Fruit fly (Drosophila melanogaster): ENCODE results near the gene nSyb.

The nSyb gene

DNA sequence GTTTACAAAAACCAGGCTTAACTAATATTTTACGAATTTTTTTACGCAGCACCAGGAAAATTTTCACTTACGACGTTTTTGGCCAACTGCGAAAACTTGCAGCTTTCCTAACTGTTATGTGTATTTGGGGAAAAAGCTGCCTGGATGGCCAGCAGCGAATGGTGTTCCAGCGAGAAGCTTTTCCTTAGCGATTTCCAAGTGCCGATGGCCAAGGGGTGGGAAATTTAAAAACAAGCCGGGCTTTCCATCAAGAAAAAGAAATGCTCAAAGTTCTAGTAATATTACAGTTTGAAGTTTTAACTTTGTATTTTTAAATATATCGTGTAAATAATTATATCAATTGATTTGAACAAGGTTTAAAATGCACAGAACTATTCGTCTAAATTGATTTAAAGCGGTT is at the start of gene nSyb:
TSS of gene nSyb (minus strand) at position 101 of the 400 bp plus-strand sequence.
- no peak for TF ChIP-seq Hr38 (GFP tag; optimal IDR thresholded peaks at IDR 0.05)
- TF ChIP-seq CG6792 (GFP tag; optimal IDR thresholded peaks at IDR 0.05) = no peak
- no peak for TF ChIP-seq CG4318 (GFP tag; optimal IDR thresholded peaks at IDR 0.05)
- no peak for TF ChIP-seq dac (GFP tag; optimal IDR thresholded peaks at IDR 0.05)
- no peak for TF ChIP-seq CG34406 (GFP tag; optimal IDR thresholded peaks at IDR 0.05)
- no peak for TF ChIP-seq CG7368 (GFP tag; optimal IDR thresholded peaks at IDR 0.05)
- TF ChIP-seq CG16779 (tag; optimal IDR thresholded peaks at IDR 0.05) = no peak
- TF ChIP-seq Gug (GFP tag; IDR thresholded peaks at IDR 0.05) = no peak
- no peak for TF ChIP-seq CG8119 (GFP tag; IDR thresholded peaks at IDR 0.05)
- no peak for TF ChIP-seq Smox (GFP tag; optimal IDR thresholded peaks at IDR 0.05)

DNA sequence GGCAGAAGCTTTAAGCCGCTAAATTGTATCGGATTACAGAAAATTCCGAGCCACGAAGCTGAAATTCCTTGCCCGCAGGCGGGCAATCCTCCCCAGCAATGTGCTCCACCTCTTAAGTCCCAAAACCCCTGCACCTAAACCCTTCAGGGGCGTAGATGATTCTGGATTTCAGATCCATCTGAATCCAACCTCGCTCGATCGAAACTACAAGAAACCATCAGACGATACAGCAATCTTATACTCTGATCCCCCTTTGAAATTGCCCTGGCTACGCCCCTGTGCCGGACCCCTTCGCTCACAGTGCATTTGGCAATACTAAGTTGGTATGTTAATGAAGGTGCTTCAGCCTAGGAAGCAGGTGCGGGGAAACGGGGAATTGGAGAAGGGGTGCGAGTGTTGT is 45.5 kb upstream of the nSyb start:
- TF ChIP-seq Smox (GFP tag; optimal IDR thresholded peaks at IDR 0.05) = peak; percentile 63
- TF ChIP-seq CG32006 (GFP tag; optimal IDR thresholded peaks at IDR 0.05) = peak; percentile 36
- TF ChIP-seq Ets21C (GFP tag; optimal IDR thresholded peaks at IDR 0.05) = peak; percentile 39
- TF ChIP-seq CG1621 (tag; optimal IDR thresholded peaks at IDR 0.05) = peak; percentile 59
- no peak for TF ChIP-seq Eip93F (GFP tag; optimal IDR thresholded peaks at IDR 0.05)
- TF ChIP-seq lz (GFP tag; optimal IDR thresholded peaks at IDR 0.05) = peak; percentile 62
- TF ChIP-seq CG8632 (GFP tag; optimal IDR thresholded peaks at IDR 0.05) = peak; percentile 36
- peak; percentile 50 for TF ChIP-seq achi (GFP tag; optimal IDR thresholded peaks at IDR 0.05)
- no peak for TF ChIP-seq Lpt (GFP tag; optimal IDR thresholded peaks at IDR 0.05)
- peak; percentile 63 for TF ChIP-seq topi (GFP tag; optimal IDR thresholded peaks at IDR 0.05)
- TF ChIP-seq acj6 (GFP tag; optimal IDR thresholded peaks at IDR 0.05) = peak; percentile 47
- TF ChIP-seq CG10669 (GFP tag; optimal IDR thresholded peaks at IDR 0.05) = peak; percentile 77
- no peak for TF ChIP-seq Hr38 (GFP tag; optimal IDR thresholded peaks at IDR 0.05)
- peak; percentile 87 for TF ChIP-seq CG6163 (GFP tag; IDR thresholded peaks at IDR 0.05)
- TF ChIP-seq CG16779 (tag; optimal IDR thresholded peaks at IDR 0.05) = no peak
- TF ChIP-seq CG9139 (GFP tag; optimal IDR thresholded peaks at IDR 0.05) = peak; percentile 62
- TF ChIP-seq CG11762 (GFP tag; optimal IDR thresholded peaks at IDR 0.05; ENCODE audit: insufficient read depth) = peak; percentile 9
- peak; percentile 25 for TF ChIP-seq CG8319 (GFP tag; optimal IDR thresholded peaks at IDR 0.05)
- no peak for TF ChIP-seq dac (GFP tag; optimal IDR thresholded peaks at IDR 0.05)
- peak; percentile 68 for TF ChIP-seq spab (GFP tag; optimal IDR thresholded peaks at IDR 0.05)
- TF ChIP-seq Hr4 (GFP tag; optimal IDR thresholded peaks at IDR 0.05) = peak; percentile 29
- TF ChIP-seq Blimp-1 (GFP tag; optimal IDR thresholded peaks at IDR 0.05) = peak; percentile 2
- peak; percentile 66 for TF ChIP-seq CG6792 (GFP tag; optimal IDR thresholded peaks at IDR 0.05)
- peak; percentile 74 for TF ChIP-seq CG6808 (GFP tag; optimal IDR thresholded peaks at IDR 0.05)
- TF ChIP-seq Gug (GFP tag; IDR thresholded peaks at IDR 0.05) = peak; percentile 46; the same call in 1 of the 2 replicates
- peak; percentile 38 for TF ChIP-seq CG11902 (GFP tag; optimal IDR thresholded peaks at IDR 0.05)
- peak; percentile 68 for TF ChIP-seq CG10631 (GFP tag; optimal IDR thresholded peaks at IDR 0.05)
- peak; percentile 72 for TF ChIP-seq esn (GFP tag; optimal IDR thresholded peaks at IDR 0.05)
- TF ChIP-seq dsx (GFP tag; optimal IDR thresholded peaks at IDR 0.05; ENCODE audit: poor library complexity, severe bottlenecking) = peak; percentile 61
- peak; percentile 55 for TF ChIP-seq Eip75B (GFP tag; optimal IDR thresholded peaks at IDR 0.05)
- TF ChIP-seq Sox15 (GFP tag; optimal IDR thresholded peaks at IDR 0.05) = peak; percentile 27
- TF ChIP-seq CG11294 (GFP tag; IDR thresholded peaks at IDR 0.05) = 0 out of 2 replicates have a peak, but pooled peaks have one; percentile 17
- peak; percentile 40 for TF ChIP-seq net (GFP tag; optimal IDR thresholded peaks at IDR 0.05)
- TF ChIP-seq fd85E (GFP tag; optimal IDR thresholded peaks at IDR 0.05) = no peak
- TF ChIP-seq CG8119 (GFP tag; IDR thresholded peaks at IDR 0.05) = peak; percentile 53; the same call in 1 of the 3 replicates
- TF ChIP-seq CG6854 (GFP tag; optimal IDR thresholded peaks at IDR 0.05) = no peak
- peak; percentile 55 for TF ChIP-seq Sox14 (GFP tag; optimal IDR thresholded peaks at IDR 0.05)
- TF ChIP-seq fd59A (GFP tag; optimal IDR thresholded peaks at IDR 0.05) = peak; percentile 66
- TF ChIP-seq CG6276 (GFP tag; optimal IDR thresholded peaks at IDR 0.05) = no peak
- peak; percentile 84 for TF ChIP-seq Eip78C (GFP tag)
- TF ChIP-seq salr (GFP tag; optimal IDR thresholded peaks at IDR 0.05) = peak; percentile 30 to 41
- peak; percentile 36 for TF ChIP-seq CG34406 (GFP tag; optimal IDR thresholded peaks at IDR 0.05)
- TF ChIP-seq CG4318 (GFP tag; optimal IDR thresholded peaks at IDR 0.05) = no peak
- TF ChIP-seq CG7368 (GFP tag; optimal IDR thresholded peaks at IDR 0.05) = peak; percentile 46
- TF ChIP-seq eg (GFP tag; IDR thresholded peaks at IDR 0.05) = peak; percentile 62
- peak; percentile 62 for TF ChIP-seq cyc (GFP tag; optimal IDR thresholded peaks at IDR 0.05)
- peak; percentile 66 for TF ChIP-seq CG31627 (GFP tag; optimal IDR thresholded peaks at IDR 0.05)
- peak; percentile 73 for TF ChIP-seq Ets96B (tag; optimal IDR thresholded peaks at IDR 0.05)

Measured in whole organism, prepupa.